Fruit fly (Drosophila melanogaster) whole organism, pupa: ENCODE results near the gene Strip.

Source experiments
- CG10348 ChIP-seq: fragments of 200-800 bp; sonication (Bioruptor generic); IDR thresholded peaks from 2 replicates; pipeline ENCODE4 v1.3.6; 2022; ENCODE audit warnings: missing biosample characterization, missing genetic modification characterization
- CG13204 ChIP-seq: fragments of 200-800 bp; sonication (Bioruptor generic); optimal IDR thresholded peaks from 2 replicates; lab custom pipeline; 2018; ENCODE audit warnings: missing biosample characterization, mild to moderate bottlenecking, missing genetic modification characterization, moderate library complexity
- CG17806 ChIP-seq: fragments of 200-800 bp; sonication (Bioruptor generic); optimal IDR thresholded peaks from 2 replicates; lab custom pipeline; 2018; ENCODE audit warnings: missing biosample characterization, mild to moderate bottlenecking, missing genetic modification characterization, moderate library complexity
- CG8159 ChIP-seq: fragments of 200-800 bp; sonication (Bioruptor generic); optimal IDR thresholded peaks from 3 replicates; lab custom pipeline; 2018; ENCODE audit warnings: missing biosample characterization, mild to moderate bottlenecking, missing genetic modification characterization, moderate library complexity
- CG8301 ChIP-seq: fragments of 200-800 bp; sonication (Bioruptor generic); optimal IDR thresholded peaks from 2 replicates; lab custom pipeline; 2018; ENCODE audit warnings: missing biosample characterization, mild to moderate bottlenecking, missing genetic modification characterization
- CG9948 ChIP-seq: fragments of 200-800 bp; sonication (Bioruptor generic); optimal IDR thresholded peaks from 2 replicates; lab custom pipeline; 2018; ENCODE audit warnings: missing biosample characterization, mild to moderate bottlenecking, missing genetic modification characterization, moderate library complexity
- EcR ChIP-seq: fragments of 200-800 bp; sonication (Bioruptor generic); optimal IDR thresholded peaks from 3 replicates; lab custom pipeline; 2019; ENCODE audit warnings: missing biosample characterization, missing genetic modification characterization, mild to moderate bottlenecking, moderate library complexity, missing genetic modification reagents
- Ets98B ChIP-seq: fragments of 200-800 bp; sonication (Bioruptor generic); IDR thresholded peaks from 2 replicates; pipeline ENCODE4 v1.3.6; 2022; ENCODE audit warnings: missing biosample characterization, missing genetic modification characterization
- Snoo ChIP-seq: fragments of 200-800 bp; sonication (Bioruptor generic); optimal IDR thresholded peaks from 3 replicates; lab custom pipeline; 2017; ENCODE audit warnings: missing biosample characterization, mild to moderate bottlenecking, missing genetic modification characterization, inconsistent platforms
- gl ChIP-seq: fragments of 200-800 bp; sonication (Bioruptor generic); optimal IDR thresholded peaks from 2 replicates; lab custom pipeline; 2018; ENCODE audit warnings: missing biosample characterization, mild to moderate bottlenecking, missing genetic modification characterization

- TF ChIP-seq CG8301 (tag; lab: Kevin White, UChicago) (no peak), CG10348 (GFP tag; lab: Robert Waterston, UW) (no peak), CG9948 (tag; lab: Kevin White, UChicago) (peak; percentile 54), CG13204 (GFP tag; lab: Kevin White, UChicago) (no peak), CG8159 (tag; lab: Kevin White, UChicago) (peak; percentile 75), Snoo (tag; lab: Kevin White, UChicago) (peak; percentile 76), CG17806 (tag; lab: Kevin White, UChicago) (peak; percentile 62), Ets98B (GFP tag; lab: Robert Waterston, UW) (peak; percentile 84), EcR (GFP tag; lab: Kevin White, UChicago) (no peak), gl (tag; lab: Kevin White, UChicago) (peak; percentile 37)
These were observed 49.3 kb upstream of the Strip start, which contains the start of gene Ids for dm6 chr3L:3377965-3378292.
